Worm (Caenorhabditis elegans) whole organism, L1 larva: Measurements from ENCODE around the gene C45B11.5.

Source experiments
- aly-2 ChIP-seq: fragments of 150-350 bp; optimal IDR thresholded peaks from 2 replicates; lab custom pipeline; 2014; ENCODE audit warnings: missing biosample characterization, missing genetic modification characterization
- ceh-82 ChIP-seq, 3 experiments: fragments of 150-350 bp in 1 of 3; sonication (generic microtip) in 2 of 3; optimal IDR thresholded peaks; 2 replicates each; lab custom pipeline; 2014 to 2017; ENCODE audit warnings: missing biosample characterization in 3 of 3, missing genetic modification characterization in 3 of 3
- ceh-90 ChIP-seq: sonication (generic microtip); optimal IDR thresholded peaks from 2 replicates; lab custom pipeline; 2016; ENCODE audit warnings: missing genetic modification characterization, missing compliant biosample characterization
- dsc-1 ChIP-seq: sonication (generic microtip); optimal IDR thresholded peaks from 2 replicates; lab custom pipeline; 2016; ENCODE audit warnings: mild to moderate bottlenecking, missing genetic modification characterization, missing compliant biosample characterization
- efl-3 ChIP-seq: fragments of 200-800 bp; sonication (Bioruptor generic); optimal IDR thresholded peaks from 2 replicates; lab custom pipeline; 2018; ENCODE audit warnings: mild to moderate bottlenecking, missing genetic modification characterization, missing compliant biosample characterization
- grh-1 ChIP-seq: fragments of 200-800 bp; sonication (Bioruptor generic); IDR thresholded peaks from 2 replicates; pipeline ENCODE4 v1.3.6; 2022; ENCODE audit warnings: missing genetic modification reagents, missing genetic modification characterization, missing compliant biosample characterization
- lin-13 ChIP-seq: fragments of 150-350 bp; optimal IDR thresholded peaks from 2 replicates; lab custom pipeline; 2014; ENCODE audit warnings: missing biosample characterization, missing genetic modification reagents, missing genetic modification characterization
- lsy-2 ChIP-seq, 2 experiments: fragments of 150-350 bp; optimal IDR thresholded peaks; 2 replicates each; lab custom pipeline; 2014; ENCODE audit warnings: missing biosample characterization in 2 of 2, missing genetic modification characterization in 2 of 2
- mdl-1 ChIP-seq, 2 experiments: fragments of 150-350 bp; optimal IDR thresholded peaks; 2 replicates each; lab custom pipeline; 2014 to 2017; ENCODE audit warnings: missing biosample characterization in 2 of 2, missing genetic modification characterization in 2 of 2, inconsistent platforms in 1 of 2
- mef-2 ChIP-seq: fragments of 150-350 bp; optimal IDR thresholded peaks from 2 replicates; lab custom pipeline; 2014; ENCODE audit warnings: missing biosample characterization, missing genetic modification characterization

ce11 chrV:11070388-11070787, 28.8 kb downstream of the C45B11.5 start:
- TF ChIP-seq efl-3 (GFP tag; lab: Kevin White, UChicago) = no peak
- no peak for TF ChIP-seq mdl-1 (tag; optimal IDR thresholded peaks at IDR 0.05; lab: Kevin White, UChicago)
- no peak for TF ChIP-seq aly-2 (tag; lab: Kevin White, UChicago)
- TF ChIP-seq lsy-2 (tag; optimal IDR thresholded peaks at IDR 0.05; lab: Kevin White, UChicago) = no peak
- TF ChIP-seq mef-2 (tag; lab: Kevin White, UChicago) = no peak
- TF ChIP-seq dsc-1 (tag; lab: Kevin White, UChicago) = no peak
- TF ChIP-seq ceh-82 (tag; optimal IDR thresholded peaks at IDR 0.05; lab: Kevin White, UChicago) = no peak
- TF ChIP-seq grh-1 (GFP tag; lab: Robert Waterston, UW) = no peak
- no peak for TF ChIP-seq lin-13 (GFP tag; lab: Kevin White, UChicago)
- TF ChIP-seq ceh-90 (tag; lab: Kevin White, UChicago) = no peak
